Fruit fly (Drosophila melanogaster) whole organism, embryonic: Measurements from ENCODE around the gene AcCoAS.
A peak's percentile ranks its signal among the peaks of the same experiment; 100 is the strongest.

ENCODE experiments used
- Abd-B ChIP-seq: fragments of 200-800 bp; sonication (Bioruptor generic); optimal IDR thresholded peaks from 2 replicates; lab custom pipeline; 2018; ENCODE audit warnings: missing biosample characterization, mild to moderate bottlenecking, missing genetic modification characterization, moderate library complexity
- Blimp-1 ChIP-seq: fragments of 200-800 bp; sonication (Bioruptor generic); optimal IDR thresholded peaks from 3 replicates; lab custom pipeline; 2018; ENCODE audit warnings: missing biosample characterization, missing genetic modification characterization, mild to moderate bottlenecking, moderate library complexity, missing genetic modification reagents
- CG10147 ChIP-seq: fragments of 200-800 bp; sonication (Bioruptor generic); optimal IDR thresholded peaks from 2 replicates; lab custom pipeline; 2019; ENCODE audit warnings: missing biosample characterization, mild to moderate bottlenecking, missing genetic modification characterization, moderate library complexity
- CG10366 ChIP-seq: fragments of 200-800 bp; sonication (Bioruptor generic); IDR thresholded peaks from 2 replicates; pipeline ENCODE4 v1.3.6; 2022; ENCODE audit warnings: missing biosample characterization, missing genetic modification characterization
- CG16815 ChIP-seq: fragments of 200-800 bp; sonication (Bioruptor generic); optimal IDR thresholded peaks from 3 replicates; lab custom pipeline; 2017; ENCODE audit warnings: missing biosample characterization, mild to moderate bottlenecking, missing genetic modification characterization
- CG1792 ChIP-seq: fragments of 200-800 bp; sonication (Bioruptor generic); optimal IDR thresholded peaks from 2 replicates; lab custom pipeline; 2016; ENCODE audit warnings: missing biosample characterization, missing genetic modification characterization
- CG18599 ChIP-seq: fragments of 200-800 bp; sonication (Bioruptor generic); optimal IDR thresholded peaks from 3 replicates; lab custom pipeline; 2017; ENCODE audit warnings: missing biosample characterization, missing genetic modification characterization, mild to moderate bottlenecking, moderate library complexity, missing genetic modification reagents
- CG18619 ChIP-seq: fragments of 200-800 bp; sonication (Bioruptor generic); optimal IDR thresholded peaks from 3 replicates; lab custom pipeline; 2017; ENCODE audit warnings: missing biosample characterization, mild to moderate bottlenecking, missing genetic modification characterization
- CG3065 ChIP-seq: fragments of 200-800 bp; sonication (Bioruptor generic); optimal IDR thresholded peaks from 2 replicates; lab custom pipeline; 2016; ENCODE audit warnings: missing biosample characterization, missing genetic modification characterization
- CG31441 ChIP-seq: fragments of 200-800 bp; sonication (Bioruptor generic); IDR thresholded peaks from 2 replicates; pipeline ENCODE4 v1.3.6; 2022; ENCODE audit warnings: missing biosample characterization, missing genetic modification characterization
- CG3407 ChIP-seq: fragments of 200-800 bp; sonication (Bioruptor generic); optimal IDR thresholded peaks from 2 replicates; lab custom pipeline; 2018; ENCODE audit warnings: missing biosample characterization, mild to moderate bottlenecking, missing genetic modification characterization
- CG9932 ChIP-seq: fragments of 200-800 bp; sonication (Bioruptor generic); IDR thresholded peaks from 2 replicates; pipeline ENCODE4 v1.3.6; 2022; ENCODE audit warnings: missing biosample characterization, missing genetic modification characterization
- CHES-1-like ChIP-seq: fragments of 200-800 bp; sonication (Bioruptor generic); optimal IDR thresholded peaks from 2 replicates; lab custom pipeline; 2016; ENCODE audit warnings: missing biosample characterization, missing genetic modification characterization
- CTCF ChIP-seq: fragments of 200-800 bp; sonication (Bioruptor generic); optimal IDR thresholded peaks from 2 replicates; lab custom pipeline; 2017; ENCODE audit warnings: missing biosample characterization, mild to moderate bottlenecking, missing genetic modification characterization, moderate library complexity
- CoRest ChIP-seq: fragments of 200-800 bp; sonication (Bioruptor generic); optimal IDR thresholded peaks from 3 replicates; lab custom pipeline; 2018; ENCODE audit warnings: missing biosample characterization, mild to moderate bottlenecking, missing genetic modification characterization, moderate library complexity
- Hand ChIP-seq: fragments of 200-800 bp; sonication (Bioruptor generic); optimal IDR thresholded peaks from 2 replicates; lab custom pipeline; 2017; ENCODE audit warnings: mild to moderate bottlenecking, missing biosample characterization, missing genetic modification reagents, missing genetic modification characterization
- Hr39 ChIP-seq: fragments of >200 bp; optimal IDR thresholded peaks from 2 replicates; lab custom pipeline; 2017
- Hr51 ChIP-seq, 2 experiments: fragments of 200-800 bp; sonication (Bioruptor generic); optimal IDR thresholded peaks; 2 replicates in 1 of 2; 3 replicates in 1 of 2; lab custom pipeline; 2016 to 2018; ENCODE audit warnings: missing biosample characterization in 2 of 2, missing genetic modification characterization in 2 of 2, mild to moderate bottlenecking in 1 of 2, moderate library complexity in 1 of 2
- Hr78 ChIP-seq, 2 experiments: fragments of 200-800 bp in 1 of 2; fragments of >200 bp in 1 of 2; sonication (Bioruptor generic) in 1 of 2; optimal IDR thresholded peaks; 2 replicates each; lab custom pipeline; 2017 to 2019; ENCODE audit warnings: missing biosample characterization in 2 of 2, missing genetic modification characterization in 2 of 2, mild to moderate bottlenecking in 1 of 2, moderate library complexity in 1 of 2
- Lim3 ChIP-seq: fragments of 200-800 bp; sonication (Bioruptor generic); IDR thresholded peaks from 2 replicates; pipeline ENCODE4 v1.3.6; 2022; ENCODE audit warnings: missing biosample characterization, missing genetic modification characterization
- NK7.1 ChIP-seq: fragments of 200-800 bp; sonication (Bioruptor generic); optimal IDR thresholded peaks from 3 replicates; lab custom pipeline; 2016; ENCODE audit warnings: missing biosample characterization, missing genetic modification characterization
- Neu2 ChIP-seq: fragments of 200-800 bp; sonication (Bioruptor generic); optimal IDR thresholded peaks from 3 replicates; lab custom pipeline; 2016; ENCODE audit warnings: missing biosample characterization, missing genetic modification characterization, borderline replicate concordance
- Oli ChIP-seq: fragments of 200-800 bp; sonication (Bioruptor generic); optimal IDR thresholded peaks from 2 replicates; lab custom pipeline; 2018; ENCODE audit warnings: missing biosample characterization, mild to moderate bottlenecking, missing genetic modification characterization, moderate library complexity
- Sry-β ChIP-seq: fragments of 200-800 bp; sonication (Bioruptor generic); optimal IDR thresholded peaks from 2 replicates; lab custom pipeline; 2018; ENCODE audit warnings: missing biosample characterization, mild to moderate bottlenecking, missing genetic modification characterization, moderate library complexity
- bab2 ChIP-seq: fragments of 200-800 bp; sonication (Bioruptor generic); optimal IDR thresholded peaks from 2 replicates; lab custom pipeline; 2016; ENCODE audit warnings: missing biosample characterization, missing genetic modification characterization
- cg ChIP-seq: fragments of 200-800 bp; sonication (Bioruptor generic); optimal IDR thresholded peaks from 3 replicates; lab custom pipeline; 2019; ENCODE audit warnings: missing biosample characterization, mild to moderate bottlenecking, missing genetic modification characterization, moderate library complexity
- dimm ChIP-seq: fragments of 200-800 bp; sonication (Bioruptor generic); IDR thresholded peaks from 2 replicates; pipeline ENCODE4 v1.3.6; 2022; ENCODE audit warnings: missing biosample characterization, missing genetic modification characterization
- en ChIP-seq: fragments of 200-800 bp; sonication (Bioruptor generic); optimal IDR thresholded peaks from 2 replicates; lab custom pipeline; 2016; ENCODE audit warnings: missing biosample characterization, missing genetic modification characterization
- gfzf ChIP-seq: fragments of 200-800 bp; sonication (Bioruptor generic); optimal IDR thresholded peaks from 2 replicates; lab custom pipeline; 2016; ENCODE audit warnings: missing biosample characterization, mild to moderate bottlenecking, missing genetic modification characterization, moderate library complexity
- hb ChIP-seq: fragments of 200-800 bp; sonication (Bioruptor generic); IDR thresholded peaks from 3 replicates; pipeline ENCODE4 v1.3.6; 2022; ENCODE audit warnings: missing biosample characterization, missing genetic modification characterization; ENCODE audit not compliant: partially characterized antibody
- hbn ChIP-seq: fragments of 200-800 bp; sonication (Bioruptor generic); IDR thresholded peaks from 2 replicates; pipeline ENCODE4 v1.3.6; 2022; ENCODE audit warnings: missing biosample characterization, missing genetic modification characterization; ENCODE audit not compliant: partially characterized antibody
- ind ChIP-seq: fragments of 200-800 bp; sonication (Bioruptor generic); optimal IDR thresholded peaks from 3 replicates; lab custom pipeline; 2016; ENCODE audit warnings: missing biosample characterization, missing genetic modification characterization
- jigr1 ChIP-seq: fragments of 200-800 bp; sonication (Bioruptor generic); IDR thresholded peaks from 3 replicates; pipeline ENCODE4 v1.3.6; 2022; ENCODE audit warnings: missing biosample characterization, missing genetic modification characterization
- klu ChIP-seq: fragments of 200-800 bp; sonication (Bioruptor generic); IDR thresholded peaks from 2 replicates; pipeline ENCODE4 v1.3.6; 2022; ENCODE audit warnings: missing biosample characterization, missing genetic modification characterization
- lab ChIP-seq: fragments of 200-800 bp; sonication (Bioruptor generic); optimal IDR thresholded peaks from 3 replicates; lab custom pipeline; 2017; ENCODE audit warnings: missing biosample characterization, missing genetic modification characterization, mild to moderate bottlenecking, moderate library complexity, missing genetic modification reagents
- lilli ChIP-seq: fragments of 200-800 bp; sonication (Bioruptor generic); optimal IDR thresholded peaks from 3 replicates; lab custom pipeline; 2016; ENCODE audit warnings: missing biosample characterization, missing genetic modification characterization
- lov ChIP-seq, 2 experiments: fragments of 200-800 bp in 1 of 2; fragments of >200 bp in 1 of 2; sonication (Bioruptor generic) in 1 of 2; IDR thresholded peaks in 1 of 2; optimal IDR thresholded peaks in 1 of 2; 2 replicates in 1 of 2; 3 replicates in 1 of 2; pipeline versions ENCODE4 v1.3.6 to Lab custom; 2017 to 2022; ENCODE audit warnings: missing biosample characterization in 1 of 2, missing genetic modification characterization in 1 of 2
- mld ChIP-seq: fragments of 200-800 bp; sonication (Bioruptor generic); IDR thresholded peaks from 3 replicates; pipeline ENCODE4 v1.3.6; 2022; ENCODE audit warnings: missing biosample characterization, missing genetic modification characterization; ENCODE audit not compliant: partially characterized antibody
- nerfin-1 ChIP-seq: fragments of 200-800 bp; sonication (Bioruptor generic); optimal IDR thresholded peaks from 3 replicates; lab custom pipeline; 2019; ENCODE audit warnings: missing biosample characterization, mild to moderate bottlenecking, missing genetic modification characterization, moderate library complexity
- pan ChIP-seq, 4 experiments: fragments of >200 bp in 3 of 4; fragments of 200-800 bp in 1 of 4; sonication (Bioruptor generic) in 1 of 4; optimal IDR thresholded peaks in 3 of 4; IDR thresholded peaks in 1 of 4; 2 replicates each; pipeline versions ENCODE4 v1.3.6 to Lab custom; 2017 to 2022; ENCODE audit warnings: missing biosample characterization in 2 of 4, missing genetic modification characterization in 2 of 4, mixed read lengths in 1 of 4
- pfk ChIP-seq: fragments of 200-800 bp; sonication (Bioruptor generic); optimal IDR thresholded peaks from 2 replicates; lab custom pipeline; 2018; ENCODE audit warnings: missing biosample characterization, mild to moderate bottlenecking, missing genetic modification characterization, moderate library complexity
- pho ChIP-seq: fragments of 200-800 bp; sonication (Bioruptor generic); optimal IDR thresholded peaks from 2 replicates; lab custom pipeline; 2016; ENCODE audit warnings: missing biosample characterization, missing genetic modification characterization
- sima ChIP-seq: fragments of 200-800 bp; sonication (Bioruptor generic); optimal IDR thresholded peaks from 2 replicates; lab custom pipeline; 2016; ENCODE audit warnings: missing biosample characterization, missing genetic modification characterization
- sna ChIP-seq: fragments of 200-800 bp; sonication (Bioruptor generic); IDR thresholded peaks from 2 replicates; pipeline ENCODE4 v1.3.6; 2022; ENCODE audit warnings: missing biosample characterization, missing genetic modification characterization; ENCODE audit not compliant: partially characterized antibody
- stwl ChIP-seq: fragments of 200-800 bp; sonication (Bioruptor generic); optimal IDR thresholded peaks from 3 replicates; lab custom pipeline; 2018; ENCODE audit warnings: missing biosample characterization, mild to moderate bottlenecking, missing genetic modification characterization, moderate library complexity
- tx ChIP-seq: fragments of 200-800 bp; sonication (Bioruptor generic); optimal IDR thresholded peaks from 2 replicates; lab custom pipeline; 2016; ENCODE audit warnings: missing biosample characterization, missing genetic modification characterization
- vvl ChIP-seq: fragments of 200-800 bp; sonication (Bioruptor generic); IDR thresholded peaks from 2 replicates; pipeline ENCODE4 v1.3.6; 2022; ENCODE audit warnings: missing biosample characterization, missing genetic modification characterization
- wdn ChIP-seq: fragments of 200-800 bp; sonication (Bioruptor generic); IDR thresholded peaks from 2 replicates; pipeline ENCODE4 v1.3.6; 2022; ENCODE audit warnings: missing biosample characterization, missing genetic modification characterization

The AcCoAS gene

dm6 chr3L:21321807-21322503, 41.9 kb upstream of the AcCoAS start (continued):
- TF ChIP-seq CoRest (tag; lab: Kevin White, UChicago) (peak; percentile 18), lilli (GFP tag; lab: Kevin White, UChicago) (peak; percentile 37), CG18599 (GFP tag; lab: Kevin White, UChicago) (peak; percentile 82), pho (GFP tag; lab: Kevin White, UChicago) (peak; percentile 28), bab2 (GFP tag; lab: Kevin White, UChicago) (no peak), nerfin-1 (tag; lab: Kevin White, UChicago) (no peak), wdn (no peak), Hr39 (lab: Kevin White, UChicago) (no peak), hbn (GFP tag; lab: Robert Waterston, UW) (no peak), CG18619 (peak; percentile 7), tx (GFP tag; lab: Kevin White, UChicago) (no peak), Neu2 (GFP tag; lab: Kevin White, UChicago) (no peak), CG3065 (GFP tag; lab: Kevin White, UChicago) (no peak), CG10147 (GFP tag; lab: Kevin White, UChicago) (peak; percentile 27), Lim3 (GFP tag; lab: Robert Waterston, UW) (no peak), hb (GFP tag; lab: Robert Waterston, UW) (no peak), CG16815 (GFP tag; lab: Kevin White, UChicago) (no peak), CG31441 (GFP tag; lab: Robert Waterston, UW) (no peak), Blimp-1 (GFP tag; lab: Kevin White, UChicago) (no peak), Sry-β (GFP tag; lab: Kevin White, UChicago) (no peak), cg (GFP tag; lab: Kevin White, UChicago) (no peak), gfzf (GFP tag; lab: Kevin White, UChicago) (no peak), CHES-1-like (GFP tag; lab: Kevin White, UChicago) (no peak), CG3407 (no peak), CTCF (GFP tag; lab: Kevin White, UChicago) (no peak), sna (no peak), vvl (GFP tag; lab: Robert Waterston, UW) (no peak), NK7.1 (GFP tag; lab: Kevin White, UChicago) (no peak), Hand (GFP tag; lab: Kevin White, UChicago) (peak; percentile 78), CG10366 (GFP tag; lab: Robert Waterston, UW) (no peak), ind (GFP tag; lab: Kevin White, UChicago) (peak; percentile 11), Oli (tag; lab: Kevin White, UChicago) (peak; percentile 37)

- TF ChIP-seq pfk (GFP tag; lab: Kevin White, UChicago) (no peak), hb (GFP tag; lab: Robert Waterston, UW) (no peak), bab2 (GFP tag; lab: Kevin White, UChicago) (no peak), dimm (no peak), CG3065 (GFP tag; lab: Kevin White, UChicago) (no peak), CG10147 (GFP tag; lab: Kevin White, UChicago) (no peak), CG9932 (no peak), lab (no peak), CG1792 (GFP tag; lab: Kevin White, UChicago) (no peak), Hr78 (GFP tag; optimal IDR thresholded peaks at IDR 0.05; lab: Kevin White, UChicago) (no peak), stwl (tag; lab: Kevin White, UChicago) (no peak), klu (GFP tag; lab: Robert Waterston, UW) (no peak), Abd-B (GFP tag; lab: Kevin White, UChicago) (no peak), sima (no peak), jigr1 (GFP tag; lab: Robert Waterston, UW) (no peak), en (no peak), CG3407 (no peak), mld (no peak), pan (optimal IDR thresholded peaks at IDR 0.05; lab: Kevin White, UChicago) (no peak), pan (GFP tag; optimal IDR thresholded peaks at IDR 0.05 in 1 of 2, IDR thresholded peaks at IDR 0.05 in 1 of 2) (no peak), Hr51 (GFP tag; optimal IDR thresholded peaks at IDR 0.05; lab: Kevin White, UChicago) (no peak), lov (optimal IDR thresholded peaks at IDR 0.05; lab: Kevin White, UChicago) (no peak), lov (GFP tag; IDR thresholded peaks at IDR 0.05; lab: Robert Waterston, UW) (no peak)
Observed at dm6 chr3L:21319957-21320356, 39.9 kb upstream of the AcCoAS start.
